Fruit fly (Drosophila melanogaster): ENCODE data around the gene CG10863.

DNA sequence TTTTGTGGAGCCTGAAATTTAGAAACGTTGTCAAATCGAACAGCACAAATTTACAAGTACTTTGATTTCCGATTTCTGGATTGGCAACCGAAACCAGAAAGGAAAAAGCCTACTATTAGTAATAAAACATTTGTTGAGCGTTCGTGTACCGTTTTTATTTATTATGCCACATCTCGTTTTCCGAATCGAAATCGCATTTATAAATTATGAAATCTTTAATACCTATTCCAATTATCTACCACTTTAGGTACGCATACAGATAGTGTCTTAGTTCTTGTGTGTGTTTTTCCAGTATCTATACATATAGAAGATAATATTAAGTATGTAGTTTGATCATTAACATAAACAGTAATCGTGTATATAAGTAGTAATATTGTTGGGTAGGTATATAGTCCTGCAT is 32.4 kb downstream of the CG10863 start, which contains the start of gene mge:
- TF ChIP-seq h (GFP tag; optimal IDR thresholded peaks at IDR 0.05) (no peak), N (GFP tag; optimal IDR thresholded peaks at IDR 0.05) (no peak), Hr78 (GFP tag; optimal IDR thresholded peaks at IDR 0.05) (no peak)
